Worm (Caenorhabditis elegans): ENCODE results near the gene B0284.3.

ce11 chrIII:4398463-4398862, 18.8 kb upstream of the B0284.3 start, which contains the start of gene R07E5.6:
- TF ChIP-seq W03F9.2 (tag; optimal IDR thresholded peaks at IDR 0.05) (no peak), him-1 (tag; optimal IDR thresholded peaks at IDR 0.05) (no peak), dao-5 (tag; optimal IDR thresholded peaks at IDR 0.05) (no peak)
